Fruit fly (Drosophila melanogaster) S2 (cell line): ENCODE results near the gene osk.

Source experiments
- CG8478 ChIP-seq: fragments of >200 bp; optimal IDR thresholded peaks from 2 replicates; lab custom pipeline; 2018
- CTCF ChIP-seq, 2 experiments: fragments of >200 bp; optimal IDR thresholded peaks; 2 replicates each; lab custom pipeline; 2018

- no peak for TF ChIP-seq CTCF (optimal IDR thresholded peaks at IDR 0.05; lab: Kevin White, UChicago)
- no peak for TF ChIP-seq CG8478 (lab: Kevin White, UChicago)
These were observed 24.2 kb downstream of the osk start for dm6 chr3R:8959153-8959552.
